Worm (Caenorhabditis elegans) whole organism, young adult: ENCODE data around the gene Y39A1A.9.

Source experiments
- C06A6.2 ChIP-seq: fragments of 200-800 bp; sonication (Bioruptor generic); conservative IDR thresholded peaks from 2 replicates; pipeline ENCODE4 v1.3.6; 2022; ENCODE audit warnings: missing genetic modification characterization, missing compliant biosample characterization
- C17E4.6 ChIP-seq: fragments of 200-800 bp; sonication (Bioruptor generic); IDR thresholded peaks from 2 replicates; pipeline ENCODE4 v1.3.6; 2022; ENCODE audit warnings: missing genetic modification reagents, missing genetic modification characterization, missing compliant biosample characterization
- F10E7.11 ChIP-seq: sonication (generic microtip); optimal IDR thresholded peaks from 2 replicates; lab custom pipeline; 2017; ENCODE audit warnings: mild to moderate bottlenecking, missing genetic modification characterization, moderate library complexity, missing compliant biosample characterization
- F22D6.2 ChIP-seq: sonication (generic microtip); optimal IDR thresholded peaks from 2 replicates; lab custom pipeline; 2016; ENCODE audit warnings: mild to moderate bottlenecking, missing genetic modification characterization, missing compliant biosample characterization
- F33H1.4 ChIP-seq: fragments of 200-800 bp; sonication (Bioruptor generic); IDR thresholded peaks from 2 replicates; pipeline ENCODE4 v1.3.6; 2022; ENCODE audit warnings: missing genetic modification reagents, missing genetic modification characterization, missing compliant biosample characterization
- F49E8.2 ChIP-seq: sonication (generic microtip); optimal IDR thresholded peaks from 3 replicates; lab custom pipeline; 2017; ENCODE audit warnings: missing genetic modification characterization, mild to moderate bottlenecking, missing compliant biosample characterization, antibody characterized with exemption, moderate library complexity; ENCODE audit not compliant: insufficient read depth
- F52B5.7 ChIP-seq: sonication (generic microtip); optimal IDR thresholded peaks from 2 replicates; lab custom pipeline; 2016; ENCODE audit warnings: mild to moderate bottlenecking, missing genetic modification characterization, missing compliant biosample characterization
- K11D2.4 ChIP-seq: fragments of 200-800 bp; sonication (Bioruptor generic); IDR thresholded peaks from 2 replicates; pipeline ENCODE4 v1.3.6; 2022; ENCODE audit warnings: missing genetic modification reagents, missing genetic modification characterization, missing compliant biosample characterization
- K12H6.12 ChIP-seq: fragments of 200-800 bp; sonication (Bioruptor generic); optimal IDR thresholded peaks from 2 replicates; lab custom pipeline; 2018; ENCODE audit warnings: mild to moderate bottlenecking, missing genetic modification characterization, missing compliant biosample characterization
- Y53G8AR.9 ChIP-seq: fragments of 200-800 bp; sonication (Bioruptor generic); conservative IDR thresholded peaks from 2 replicates; pipeline ENCODE4 v1.3.6; 2022; ENCODE audit warnings: missing genetic modification reagents, missing genetic modification characterization, missing compliant biosample characterization
- Y79H2A.3 ChIP-seq: fragments of 200-800 bp; sonication (Bioruptor generic); conservative IDR thresholded peaks from 2 replicates; pipeline ENCODE4 v1.3.6; 2022; ENCODE audit warnings: missing genetic modification reagents, missing genetic modification characterization, missing compliant biosample characterization
- Y95B8A.8 ChIP-seq: fragments of 200-800 bp; sonication (Bioruptor generic); IDR thresholded peaks from 2 replicates; pipeline ENCODE4 v1.3.6; 2022; ENCODE audit warnings: missing genetic modification reagents, missing genetic modification characterization, missing compliant biosample characterization
- ama-1 ChIP-seq, 3 experiments: fragments of 150-350 bp in 1 of 3; sonication (generic microtip) in 2 of 3; optimal IDR thresholded peaks; 2 replicates each; lab custom pipeline; 2014 to 2018; ENCODE audit warnings: missing biosample characterization in 2 of 3, missing genetic modification characterization in 2 of 3, missing genetic modification reagents in 2 of 3
- aptf-3 ChIP-seq: fragments of 200-800 bp; sonication (Bioruptor generic); IDR thresholded peaks from 2 replicates; pipeline ENCODE4 v1.3.6; 2022; ENCODE audit warnings: missing genetic modification characterization, missing compliant biosample characterization
- athp-1 ChIP-seq: sonication (generic microtip); optimal IDR thresholded peaks from 2 replicates; lab custom pipeline; 2017; ENCODE audit warnings: mild to moderate bottlenecking, missing genetic modification characterization, missing compliant biosample characterization
- attf-6 ChIP-seq: fragments of 200-800 bp; sonication (Bioruptor generic); IDR thresholded peaks from 2 replicates; pipeline ENCODE4 v1.3.6; 2022; ENCODE audit warnings: missing genetic modification reagents, missing genetic modification characterization, missing compliant biosample characterization
- bed-1 ChIP-seq: fragments of 200-800 bp; sonication (Bioruptor generic); IDR thresholded peaks from 2 replicates; pipeline ENCODE4 v1.3.6; 2022; ENCODE audit warnings: missing genetic modification reagents, missing genetic modification characterization, missing compliant biosample characterization
- ceh-100 ChIP-seq: fragments of 200-800 bp; sonication (Bioruptor generic); IDR thresholded peaks from 2 replicates; pipeline ENCODE4 v1.3.6; 2022; ENCODE audit warnings: missing genetic modification reagents, missing genetic modification characterization, missing compliant biosample characterization
- ceh-40 ChIP-seq: fragments of 200-800 bp; sonication (Bioruptor generic); IDR thresholded peaks from 2 replicates; pipeline ENCODE4 v1.3.6; 2022; ENCODE audit warnings: missing genetic modification characterization, missing compliant biosample characterization
- ceh-79 ChIP-seq: sonication (generic microtip); optimal IDR thresholded peaks from 2 replicates; lab custom pipeline; 2017; ENCODE audit warnings: mild to moderate bottlenecking, missing genetic modification characterization, missing compliant biosample characterization
- egl-44 ChIP-seq: fragments of 200-800 bp; sonication (Bioruptor generic); IDR thresholded peaks from 2 replicates; pipeline ENCODE4 v1.3.6; 2022; ENCODE audit warnings: missing genetic modification reagents, missing genetic modification characterization, missing compliant biosample characterization
- egrh-3 ChIP-seq: fragments of 200-800 bp; sonication (Bioruptor generic); IDR thresholded peaks from 2 replicates; pipeline ENCODE4 v1.3.6; 2022; ENCODE audit warnings: missing genetic modification reagents, missing genetic modification characterization, missing compliant biosample characterization
- hlh-12 ChIP-seq: sonication (generic microtip); optimal IDR thresholded peaks from 2 replicates; lab custom pipeline; 2016; ENCODE audit warnings: missing genetic modification characterization, missing compliant biosample characterization
- hmg-1.2 ChIP-seq: fragments of 200-800 bp; sonication (Bioruptor generic); IDR thresholded peaks from 2 replicates; pipeline ENCODE4 v1.3.6; 2022; ENCODE audit warnings: missing genetic modification reagents, missing genetic modification characterization, missing compliant biosample characterization
- hsf-1 ChIP-seq: fragments of 200-800 bp; sonication (Bioruptor generic); IDR thresholded peaks from 2 replicates; pipeline ENCODE4 v1.3.6; 2022; ENCODE audit warnings: missing genetic modification reagents, missing genetic modification characterization, missing compliant biosample characterization
- let-607 ChIP-seq, 2 experiments: fragments of 200-800 bp in 1 of 2; sonication (Bioruptor generic) in 1 of 2; sonication (generic microtip) in 1 of 2; optimal IDR thresholded peaks; 2 replicates each; lab custom pipeline; 2016 to 2018; ENCODE audit warnings: mild to moderate bottlenecking in 2 of 2, missing compliant biosample characterization in 2 of 2, missing genetic modification characterization in 2 of 2, moderate library complexity in 2 of 2, missing genotype in 1 of 2
- lin-26 ChIP-seq: fragments of 200-800 bp; sonication (Bioruptor generic); IDR thresholded peaks from 2 replicates; pipeline ENCODE4 v1.3.6; 2022; ENCODE audit warnings: missing genetic modification reagents, missing genetic modification characterization, missing compliant biosample characterization
- lin-54 ChIP-seq: fragments of 200-800 bp; sonication (Bioruptor generic); optimal IDR thresholded peaks from 2 replicates; lab custom pipeline; 2018; ENCODE audit warnings: mild to moderate bottlenecking, missing genetic modification characterization, missing compliant biosample characterization
- lsl-1 ChIP-seq: fragments of 200-800 bp; sonication (Bioruptor generic); optimal IDR thresholded peaks from 2 replicates; lab custom pipeline; 2018; ENCODE audit warnings: mild to moderate bottlenecking, missing genetic modification characterization, moderate library complexity, missing compliant biosample characterization
- lsy-27 ChIP-seq: sonication (generic microtip); optimal IDR thresholded peaks from 2 replicates; lab custom pipeline; 2017; ENCODE audit warnings: missing genetic modification characterization, mild to moderate bottlenecking, missing compliant biosample characterization, antibody characterized with exemption, missing genotype, borderline replicate concordance; ENCODE audit not compliant: insufficient read depth
- madf-10 ChIP-seq: sonication (generic microtip); optimal IDR thresholded peaks from 2 replicates; lab custom pipeline; 2016; ENCODE audit warnings: mild to moderate bottlenecking, missing genetic modification characterization, missing compliant biosample characterization
- mcd-1 ChIP-seq: fragments of 200-800 bp; sonication (Bioruptor generic); IDR thresholded peaks from 2 replicates; pipeline ENCODE4 v1.3.6; 2022; ENCODE audit warnings: missing genetic modification reagents, missing genetic modification characterization, missing compliant biosample characterization
- mes-4 ChIP-seq: sonication (generic microtip); optimal IDR thresholded peaks from 2 replicates; lab custom pipeline; 2016; ENCODE audit warnings: missing genotype, missing genetic modification characterization, missing compliant biosample characterization
- nfya-1 ChIP-seq: sonication (generic microtip); optimal IDR thresholded peaks from 2 replicates; lab custom pipeline; 2017; ENCODE audit warnings: antibody characterized with exemption, missing compliant biosample characterization, missing genetic modification characterization, borderline replicate concordance; ENCODE audit not compliant: insufficient read depth
- nfyb-1 ChIP-seq: fragments of 200-800 bp; sonication (Bioruptor generic); IDR thresholded peaks from 2 replicates; pipeline ENCODE4 v1.3.6; 2022; ENCODE audit warnings: missing genetic modification reagents, missing genetic modification characterization, missing compliant biosample characterization
- nhr-179 ChIP-seq: sonication (generic microtip); optimal IDR thresholded peaks from 2 replicates; lab custom pipeline; 2016; ENCODE audit warnings: mild to moderate bottlenecking, missing genetic modification characterization, missing compliant biosample characterization
- nhr-27 ChIP-seq: fragments of 200-800 bp; sonication (Bioruptor generic); optimal IDR thresholded peaks from 2 replicates; lab custom pipeline; 2018; ENCODE audit warnings: mild to moderate bottlenecking, missing genetic modification characterization, moderate library complexity, missing compliant biosample characterization
- pha-4 ChIP-seq: fragments of 150-350 bp; sonication (generic microtip); optimal IDR thresholded peaks from 2 replicates; lab custom pipeline; 2014; ENCODE audit warnings: missing biosample characterization, missing genetic modification reagents, missing genetic modification characterization
- sdz-38 ChIP-seq: sonication (generic microtip); optimal IDR thresholded peaks from 2 replicates; lab custom pipeline; 2016; ENCODE audit warnings: missing genotype, missing genetic modification characterization, missing compliant biosample characterization
- snpc-3.4 ChIP-seq: sonication (generic microtip); optimal IDR thresholded peaks from 2 replicates; lab custom pipeline; 2017; ENCODE audit warnings: missing genetic modification characterization, mild to moderate bottlenecking, missing compliant biosample characterization, antibody characterized with exemption, moderate library complexity, missing genotype, missing genetic modification reagents
- snpc-4 ChIP-seq, 5 experiments: fragments of 150-350 bp in 1 of 5; sonication (generic microtip) in 4 of 5; optimal IDR thresholded peaks; 2 replicates each; lab custom pipeline; 2014 to 2018; ENCODE audit warnings: missing genetic modification characterization in 5 of 5, missing biosample characterization in 3 of 5, antibody characterized with exemption in 2 of 5, mild to moderate bottlenecking in 2 of 5, missing compliant biosample characterization in 2 of 5, missing genotype in 2 of 5, moderate library complexity in 2 of 5, missing genetic modification reagents in 1 of 5
- somi-1 ChIP-seq: fragments of 200-800 bp; sonication (Bioruptor generic); optimal IDR thresholded peaks from 2 replicates; lab custom pipeline; 2018; ENCODE audit warnings: mild to moderate bottlenecking, missing genetic modification characterization, missing compliant biosample characterization
- tbx-9 ChIP-seq: sonication (generic microtip); optimal IDR thresholded peaks from 2 replicates; lab custom pipeline; 2016; ENCODE audit warnings: borderline replicate concordance, missing genetic modification characterization, inconsistent platforms, missing compliant biosample characterization
- unc-130 ChIP-seq: sonication (generic microtip); optimal IDR thresholded peaks from 2 replicates; lab custom pipeline; 2016; ENCODE audit warnings: missing genetic modification reagents, missing genetic modification characterization, missing compliant biosample characterization
- zfh-2 ChIP-seq: fragments of 200-800 bp; sonication (Bioruptor generic); conservative IDR thresholded peaks from 2 replicates; pipeline ENCODE4 v1.3.6; 2022; ENCODE audit warnings: missing genetic modification reagents, missing genetic modification characterization, missing compliant biosample characterization
- zim-3 ChIP-seq: sonication (generic microtip); optimal IDR thresholded peaks from 2 replicates; lab custom pipeline; 2017; ENCODE audit warnings: mild to moderate bottlenecking, missing genetic modification characterization, moderate library complexity, missing compliant biosample characterization
- ztf-25 ChIP-seq: fragments of 200-800 bp; sonication (Bioruptor generic); IDR thresholded peaks from 2 replicates; pipeline ENCODE4 v1.3.6; 2022; ENCODE audit warnings: missing genetic modification reagents, missing genetic modification characterization, missing compliant biosample characterization

The Y39A1A.9 gene

DNA sequence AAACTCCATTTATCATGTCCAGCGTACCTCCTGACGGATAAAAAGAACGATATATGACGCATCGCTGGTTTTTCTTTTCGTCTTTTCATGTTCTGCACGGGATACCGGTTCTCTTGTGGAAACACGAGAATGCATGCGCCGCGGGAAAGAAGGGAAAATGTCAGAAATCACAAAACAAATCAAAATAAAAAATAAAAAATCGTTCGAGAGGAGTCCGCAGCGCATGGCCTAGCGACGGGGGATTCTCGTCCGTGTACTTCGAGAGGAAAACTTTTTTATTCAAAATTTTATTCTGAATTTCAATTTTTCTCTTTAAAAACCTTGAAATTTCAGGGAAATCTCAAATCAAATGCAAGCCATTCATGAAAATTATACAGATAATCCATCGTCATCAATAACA lies 12.1 kb downstream of the Y39A1A.9 start, which contains the start of the genes lron-10 and hpr-9:
Gene lron-10, minus strand, starts transcription at position 162 of the 400 bp plus-strand sequence.
Gene hpr-9, plus strand, starts transcription at position 344 of the 400 bp plus-strand sequence.
- peak; percentile 73 for TF ChIP-seq madf-10 (tag; lab: Kevin White, UChicago)
- no peak for TF ChIP-seq snpc-4 (GFP tag; optimal IDR thresholded peaks at IDR 0.05; lab: Kevin White, UChicago)
- TF ChIP-seq snpc-4 (tag; optimal IDR thresholded peaks at IDR 0.05; lab: Kevin White, UChicago), result peak in 2 of 4 experiments; percentile 14 to 32
- no peak for TF ChIP-seq hlh-12 (tag; lab: Kevin White, UChicago)
- no peak for TF ChIP-seq Y79H2A.3 (GFP tag; lab: Robert Waterston, UW)
- TF ChIP-seq aptf-3 (GFP tag; lab: Robert Waterston, UW), result no peak
- TF ChIP-seq somi-1 (GFP tag; lab: Kevin White, UChicago), result peak; percentile 56
- peak; percentile 53 for TF ChIP-seq lsl-1
- peak; percentile 73; the same call in 1 of the 2 replicates for TF ChIP-seq Y53G8AR.9
- TF ChIP-seq mcd-1 (GFP tag; lab: Robert Waterston, UW), result peak; percentile 82
- TF ChIP-seq F52B5.7 (tag; lab: Kevin White, UChicago), result no peak
- TF ChIP-seq F10E7.11 (tag; lab: Kevin White, UChicago), result no peak
- no peak for TF ChIP-seq ceh-40
- no peak for TF ChIP-seq pha-4 (tag; lab: Kevin White, UChicago)
- peak; percentile 84 for TF ChIP-seq K11D2.4 (GFP tag; lab: Robert Waterston, UW)
- peak; percentile 45 for TF ChIP-seq nhr-27 (tag; lab: Kevin White, UChicago)
- no peak for TF ChIP-seq egl-44 (GFP tag; lab: Robert Waterston, UW)
- peak; percentile 20 to 68 for TF ChIP-seq let-607 (tag; optimal IDR thresholded peaks at IDR 0.05; lab: Kevin White, UChicago)
- peak; percentile 73 for TF ChIP-seq lin-54 (GFP tag; lab: Kevin White, UChicago)
- peak; percentile 67 for TF ChIP-seq F33H1.4
- TF ChIP-seq ceh-100 (GFP tag; lab: Robert Waterston, UW), result peak; percentile 23; the same call in 1 of the 2 replicates
- no peak for TF ChIP-seq ztf-25 (GFP tag; lab: Robert Waterston, UW)
- TF ChIP-seq ceh-79 (tag; lab: Kevin White, UChicago), result no peak
- TF ChIP-seq sdz-38 (tag; lab: Kevin White, UChicago), result no peak
- peak; percentile 71 for TF ChIP-seq K12H6.12
- no peak for TF ChIP-seq ama-1 (optimal IDR thresholded peaks at IDR 0.05; lab: Kevin White, UChicago)
- TF ChIP-seq ama-1 (GFP tag; optimal IDR thresholded peaks at IDR 0.05; lab: Kevin White, UChicago), result no peak
- TF ChIP-seq F49E8.2 (tag; lab: Kevin White, UChicago), result no peak
- TF ChIP-seq hmg-1.2, result 0 out of 2 replicates have a peak, but pooled peaks have one; percentile 30
- TF ChIP-seq C17E4.6 (GFP tag; lab: Robert Waterston, UW), result 0 out of 2 replicates have a peak, but pooled peaks have one; percentile 64
- TF ChIP-seq hsf-1 (GFP tag; lab: Robert Waterston, UW), result no peak
- TF ChIP-seq tbx-9 (tag; lab: Kevin White, UChicago), result no peak
- peak; percentile 60 for TF ChIP-seq zfh-2
- peak; percentile 40 for TF ChIP-seq snpc-3.4 (tag; lab: Kevin White, UChicago)
- TF ChIP-seq F22D6.2 (tag; lab: Kevin White, UChicago), result peak; percentile 72
- TF ChIP-seq mes-4, result no peak
- TF ChIP-seq bed-1 (GFP tag; lab: Robert Waterston, UW), result peak; percentile 86; the same call in 1 of the 2 replicates
- peak; percentile 48; the same call in 1 of the 2 replicates for TF ChIP-seq Y95B8A.8 (GFP tag; lab: Robert Waterston, UW)
- TF ChIP-seq unc-130 (GFP tag; lab: Kevin White, UChicago), result peak; percentile 78
- TF ChIP-seq athp-1 (tag; lab: Kevin White, UChicago), result peak; percentile 80
- TF ChIP-seq nfya-1, result no peak
- TF ChIP-seq attf-6 (GFP tag; lab: Robert Waterston, UW), result no peak
- TF ChIP-seq lin-26 (GFP tag; lab: Robert Waterston, UW), result peak; percentile 53; the same call in 1 of the 2 replicates
- no peak for TF ChIP-seq nhr-179 (tag; lab: Kevin White, UChicago)
- TF ChIP-seq C06A6.2 (GFP tag; lab: Robert Waterston, UW), result peak; percentile 46; the same call in 1 of the 2 replicates
- no peak; the same call in 1 of the 2 replicates for TF ChIP-seq egrh-3 (GFP tag; lab: Robert Waterston, UW)
- no peak for TF ChIP-seq lsy-27 (tag; lab: Kevin White, UChicago)
- TF ChIP-seq zim-3 (tag; lab: Kevin White, UChicago), result peak; percentile 53
- TF ChIP-seq nfyb-1 (GFP tag; lab: Robert Waterston, UW), result peak; percentile 58
